Fruit fly (Drosophila melanogaster): ENCODE measurements around the gene Septin2.
A peak's percentile ranks its signal among the peaks of the same experiment; 100 is the strongest.

The Septin2 gene

dm6 chr3R:20555023-20555422 is 33.1 kb downstream of the Septin2 start (continued):
- TF ChIP-seq CG31365 (tag; optimal IDR thresholded peaks at IDR 0.05) (peak; percentile 40), CG32532 (GFP tag; IDR thresholded peaks at IDR 0.05) (peak; percentile 86), gcm (GFP tag; optimal IDR thresholded peaks at IDR 0.05) (peak; percentile 17), CG5953 (GFP tag; IDR thresholded peaks at IDR 0.05) (no peak), Fer1 (GFP tag; optimal IDR thresholded peaks at IDR 0.05) (peak; percentile 74), toy (GFP tag; IDR thresholded peaks at IDR 0.05) (peak; percentile 40; the same call in 1 of the 2 replicates), Ptx1 (GFP tag; IDR thresholded peaks at IDR 0.05) (peak; percentile 73), CG8388 (GFP tag; optimal IDR thresholded peaks at IDR 0.05) (peak; percentile 15), CG14965 (GFP tag; optimal IDR thresholded peaks at IDR 0.05; ENCODE audit: borderline replicate concordance) (no peak), CG1529 (GFP tag; optimal IDR thresholded peaks at IDR 0.05) (no peak), kah (GFP tag; optimal IDR thresholded peaks at IDR 0.05) (peak; percentile 9), CG10147 (GFP tag; optimal IDR thresholded peaks at IDR 0.05) (no peak), Side (GFP tag; optimal IDR thresholded peaks at IDR 0.05) (peak; percentile 49), CG13624 (GFP tag; optimal IDR thresholded peaks at IDR 0.05) (peak; percentile 43), ab (GFP tag; optimal IDR thresholded peaks at IDR 0.05) (no peak), Sry-δ (GFP tag; optimal IDR thresholded peaks at IDR 0.05) (no peak), hkb (optimal IDR thresholded peaks at IDR 0.05) (no peak), hkb (GFP tag; IDR thresholded peaks at IDR 0.05) (peak; percentile 76)

dm6 chr3R:20554300-20554699 is 33.9 kb downstream of the Septin2 start, which contains the start of gene att-ORFB:
att-ORFB (minus strand) TSS chr3R:20554400.
- TF ChIP-seq CG18619 (GFP tag; optimal IDR thresholded peaks at IDR 0.05) (no peak), Ptx1 (GFP tag; IDR thresholded peaks at IDR 0.05) (no peak), gfzf (GFP tag; optimal IDR thresholded peaks at IDR 0.05) (no peak), CG12155 (GFP tag; optimal IDR thresholded peaks at IDR 0.05) (no peak), Fer1 (GFP tag; optimal IDR thresholded peaks at IDR 0.05) (no peak), usp (GFP tag; optimal IDR thresholded peaks at IDR 0.05) (no peak), CG6175 (GFP tag; IDR thresholded peaks at IDR 0.05) (no peak)

- TF ChIP-seq grn (GFP tag; optimal IDR thresholded peaks at IDR 0.05): peak; percentile 87
- peak; percentile 28 for TF ChIP-seq CG1603 (tag; optimal IDR thresholded peaks at IDR 0.05)
- peak in 1 of 2 experiments; percentile 32 for TF ChIP-seq Pdp1 (GFP tag; optimal IDR thresholded peaks at IDR 0.05)
- TF ChIP-seq vnd (GFP tag; IDR thresholded peaks at IDR 0.05; ENCODE audit: partially characterized antibody): peak; percentile 21; the same call in 1 of the 3 replicates
- peak; percentile 35; the same call in 1 of the 3 replicates for TF ChIP-seq CG16813 (GFP tag; IDR thresholded peaks at IDR 0.05; ENCODE audit: partially characterized antibody)
- peak; percentile 81 for TF ChIP-seq bigmax (GFP tag; optimal IDR thresholded peaks at IDR 0.05)
- TF ChIP-seq CG13894 (tag; optimal IDR thresholded peaks at IDR 0.05): no peak
- TF ChIP-seq CG2116 (GFP tag; optimal IDR thresholded peaks at IDR 0.05): peak; percentile 73
- peak; percentile 56; the same call in 1 of the 2 replicates for TF ChIP-seq klu (GFP tag; IDR thresholded peaks at IDR 0.05)
- TF ChIP-seq Dref (GFP tag; IDR thresholded peaks at IDR 0.05): peak; percentile 83
- TF ChIP-seq E2f2 (GFP tag; IDR thresholded peaks at IDR 0.05): peak; percentile 96
- peak; percentile 47 for TF ChIP-seq CG3995 (GFP tag; optimal IDR thresholded peaks at IDR 0.05)
- TF ChIP-seq sug (tag; optimal IDR thresholded peaks at IDR 0.05): peak; percentile 90
- TF ChIP-seq nerfin-2 (GFP tag; IDR thresholded peaks at IDR 0.05; ENCODE audit: partially characterized antibody): peak; percentile 33; the same call in 1 of the 2 replicates
- peak; percentile 15; the same call in 1 of the 2 replicates for TF ChIP-seq unc-4 (GFP tag; IDR thresholded peaks at IDR 0.05; ENCODE audit: partially characterized antibody)
- TF ChIP-seq CG13287 (GFP tag; IDR thresholded peaks at IDR 0.05; ENCODE audit: partially characterized antibody): peak; percentile 10; the same call in 1 of the 2 replicates
- TF ChIP-seq CG34376 (GFP tag; optimal IDR thresholded peaks at IDR 0.05): peak; percentile 7
- TF ChIP-seq CG2712 (tag; optimal IDR thresholded peaks at IDR 0.05): no peak
- TF ChIP-seq trh (GFP tag; optimal IDR thresholded peaks at IDR 0.05): no peak
- 0 out of 3 replicates have a peak, but pooled peaks have one; percentile 6 for TF ChIP-seq ci (GFP tag; IDR thresholded peaks at IDR 0.05)
- peak; percentile 76 for TF ChIP-seq sens (GFP tag)
- peak; percentile 45 for TF ChIP-seq CG17186 (GFP tag; optimal IDR thresholded peaks at IDR 0.05)
- no peak for TF ChIP-seq CG10366 (GFP tag; IDR thresholded peaks at IDR 0.05)
- peak in 1 of 2 experiments; percentile 60 for TF ChIP-seq eve (GFP tag; optimal IDR thresholded peaks at IDR 0.05)
- TF ChIP-seq CG1792 (GFP tag; optimal IDR thresholded peaks at IDR 0.05): no peak
- 0 out of 3 replicates have a peak, but pooled peaks have one; percentile 11 for TF ChIP-seq CG14860 (GFP tag; IDR thresholded peaks at IDR 0.05; ENCODE audit: partially characterized antibody)
Measured at dm6 chr3R:20552093-20552492, 36.1 kb downstream of the Septin2 start, which contains the start of gene Stat92E. Stat92E (minus strand) TSS chr3R:20552311.
